Worm (Caenorhabditis elegans) whole organism, L4 larva: ENCODE data around the gene cdh-1.

Experiments
- D1046.2 ChIP-seq: fragments of 200-800 bp; sonication (Bioruptor generic); IDR thresholded peaks from 2 replicates; pipeline ENCODE4 v1.3.6; 2022; ENCODE audit warnings: missing genetic modification characterization, missing compliant biosample characterization
- F10B5.3 ChIP-seq: sonication (generic microtip); optimal IDR thresholded peaks from 2 replicates; lab custom pipeline; 2016; ENCODE audit warnings: mild to moderate bottlenecking, missing genetic modification characterization, missing compliant biosample characterization
- F26F4.8 ChIP-seq: fragments of 200-800 bp; sonication (Bioruptor generic); conservative IDR thresholded peaks from 2 replicates; pipeline ENCODE4 v1.3.6; 2022; ENCODE audit warnings: missing genetic modification characterization, missing compliant biosample characterization
- F44E2.7 ChIP-seq: fragments of 200-800 bp; sonication (Bioruptor generic); IDR thresholded peaks from 2 replicates; pipeline ENCODE4 v2.1.2; 2022; ENCODE audit warnings: missing genetic modification characterization, missing compliant biosample characterization
- arid-1 ChIP-seq: fragments of 200-800 bp; sonication (Bioruptor generic); conservative IDR thresholded peaks from 2 replicates; pipeline ENCODE4 v1.3.6; 2022; ENCODE audit warnings: missing genetic modification reagents, missing genetic modification characterization, missing compliant biosample characterization
- daf-12 ChIP-seq: fragments of 150-350 bp; optimal IDR thresholded peaks from 2 replicates; lab custom pipeline; 2014; ENCODE audit warnings: missing biosample characterization, missing genetic modification reagents, missing genetic modification characterization
- daf-8 ChIP-seq: fragments of 200-800 bp; sonication (Bioruptor generic); IDR thresholded peaks from 2 replicates; pipeline ENCODE4 v1.3.6; 2022; ENCODE audit warnings: missing genetic modification characterization, missing compliant biosample characterization
- dmd-8 ChIP-seq: fragments of 200-800 bp; sonication (Bioruptor generic); IDR thresholded peaks from 2 replicates; pipeline ENCODE4 v1.3.6; 2022; ENCODE audit warnings: missing genetic modification characterization, missing compliant biosample characterization
- dmd-9 ChIP-seq: fragments of 200-800 bp; sonication (Bioruptor generic); IDR thresholded peaks from 2 replicates; pipeline ENCODE4 v1.3.6; 2022; ENCODE audit warnings: missing genetic modification reagents, missing genetic modification characterization, missing compliant biosample characterization
- egl-43 ChIP-seq: fragments of 200-800 bp; sonication (Bioruptor generic); IDR thresholded peaks from 2 replicates; pipeline ENCODE4 v1.3.6; 2022; ENCODE audit warnings: missing genetic modification reagents, missing genetic modification characterization, missing compliant biosample characterization
- gei-8 ChIP-seq: fragments of 200-800 bp; sonication (Bioruptor generic); optimal IDR thresholded peaks from 2 replicates; lab custom pipeline; 2018; ENCODE audit warnings: mild to moderate bottlenecking, missing genetic modification characterization, missing compliant biosample characterization
- hlh-11 ChIP-seq: fragments of 200-800 bp; sonication (Bioruptor generic); optimal IDR thresholded peaks from 2 replicates; lab custom pipeline; 2018; ENCODE audit warnings: mild to moderate bottlenecking, missing genetic modification characterization, missing compliant biosample characterization
- hmg-1.1 ChIP-seq: fragments of 200-800 bp; sonication (Bioruptor generic); IDR thresholded peaks from 2 replicates; pipeline ENCODE4 v1.3.6; 2022; ENCODE audit warnings: missing genetic modification reagents, missing genetic modification characterization, missing compliant biosample characterization
- jun-1 ChIP-seq: fragments of 150-350 bp; optimal IDR thresholded peaks from 2 replicates; lab custom pipeline; 2014; ENCODE audit warnings: missing biosample characterization, missing genetic modification reagents, missing genetic modification characterization
- lim-7 ChIP-seq: fragments of 200-800 bp; sonication (Bioruptor generic); IDR thresholded peaks from 2 replicates; pipeline ENCODE4 v1.3.6; 2022; ENCODE audit warnings: missing genetic modification characterization, missing compliant biosample characterization
- lin-1 ChIP-seq: fragments of 200-800 bp; sonication (Bioruptor generic); IDR thresholded peaks from 2 replicates; pipeline ENCODE4 v1.3.6; 2022; ENCODE audit warnings: missing genetic modification reagents, missing genetic modification characterization, missing compliant biosample characterization
- lin-13 ChIP-seq: fragments of 150-350 bp; optimal IDR thresholded peaks from 2 replicates; lab custom pipeline; 2014; ENCODE audit warnings: missing biosample characterization, missing genetic modification reagents, missing genetic modification characterization
- lin-15B ChIP-seq: fragments of 150-350 bp; sonication (generic microtip); optimal IDR thresholded peaks from 3 replicates; lab custom pipeline; 2014; ENCODE audit warnings: missing biosample characterization, missing genetic modification characterization
- lin-29 ChIP-seq: fragments of 200-800 bp; sonication (Bioruptor generic); IDR thresholded peaks from 2 replicates; pipeline ENCODE4 v1.3.6; 2022; ENCODE audit warnings: missing genetic modification reagents, missing genetic modification characterization, missing compliant biosample characterization
- lin-38 ChIP-seq: fragments of 200-800 bp; sonication (Bioruptor generic); IDR thresholded peaks from 2 replicates; pipeline ENCODE4 v1.3.6; 2022; ENCODE audit warnings: missing genetic modification reagents, missing genetic modification characterization, missing compliant biosample characterization
- nhr-28 ChIP-seq: fragments of 150-350 bp; optimal IDR thresholded peaks from 2 replicates; lab custom pipeline; 2014; ENCODE audit warnings: missing biosample characterization, missing genetic modification characterization
- nhr-6 ChIP-seq: fragments of 150-350 bp; optimal IDR thresholded peaks from 2 replicates; lab custom pipeline; 2014; ENCODE audit warnings: missing biosample characterization, missing genetic modification characterization
- nhr-76 ChIP-seq: fragments of 150-350 bp; optimal IDR thresholded peaks from 2 replicates; lab custom pipeline; 2014; ENCODE audit warnings: missing biosample characterization, missing genetic modification characterization
- pha-4 ChIP-seq, 2 experiments: fragments of 150-350 bp in 1 of 2; fragments of 200-800 bp in 1 of 2; sonication (Bioruptor generic) in 1 of 2; IDR thresholded peaks in 1 of 2; optimal IDR thresholded peaks in 1 of 2; 2 replicates each; pipeline versions ENCODE4 v1.3.6 to Lab custom; 2014 to 2022; ENCODE audit warnings: missing genetic modification characterization in 2 of 2, missing genetic modification reagents in 2 of 2, missing biosample characterization in 1 of 2, missing compliant biosample characterization in 1 of 2
- pqm-1 ChIP-seq: sonication (generic microtip); optimal IDR thresholded peaks from 2 replicates; lab custom pipeline; 2017; ENCODE audit warnings: missing biosample characterization, missing genetic modification characterization
- rbr-2 ChIP-seq: sonication (generic microtip); optimal IDR thresholded peaks from 2 replicates; lab custom pipeline; 2016; ENCODE audit warnings: missing genotype, missing genetic modification characterization, missing compliant biosample characterization
- snpc-4 ChIP-seq: fragments of 150-350 bp; optimal IDR thresholded peaks from 2 replicates; lab custom pipeline; 2014; ENCODE audit warnings: missing biosample characterization, missing genetic modification characterization
- spr-3 ChIP-seq: fragments of 200-800 bp; sonication (Bioruptor generic); optimal IDR thresholded peaks from 2 replicates; lab custom pipeline; 2018; ENCODE audit warnings: mild to moderate bottlenecking, missing genetic modification characterization, missing compliant biosample characterization
- tra-1 ChIP-seq: fragments of 200-800 bp; sonication (Bioruptor generic); IDR thresholded peaks from 2 replicates; pipeline ENCODE4 v1.3.6; 2022; ENCODE audit warnings: missing genetic modification reagents, missing genetic modification characterization, missing compliant biosample characterization
- unc-130 ChIP-seq: sonication (generic microtip); optimal IDR thresholded peaks from 2 replicates; lab custom pipeline; 2016; ENCODE audit warnings: missing genetic modification reagents, missing genetic modification characterization, missing compliant biosample characterization
- unc-62 ChIP-seq, 3 experiments: fragments of 150-350 bp in 1 of 3; sonication (generic microtip); optimal IDR thresholded peaks in 2 of 3; peaks in 1 of 3; 1 replicate in 1 of 3; 2 replicates in 2 of 3; lab custom pipeline; 2014 to 2017; ENCODE audit warnings: missing biosample characterization in 3 of 3, missing genetic modification characterization in 3 of 3, missing genetic modification reagents in 3 of 3, missing genotype in 1 of 3
- zfp-2 ChIP-seq: sonication (generic microtip); optimal IDR thresholded peaks from 2 replicates; lab custom pipeline; 2016; ENCODE audit warnings: mild to moderate bottlenecking, missing genetic modification characterization, missing compliant biosample characterization
- ztf-11 ChIP-seq: fragments of 150-350 bp; optimal IDR thresholded peaks from 2 replicates; lab custom pipeline; 2014; ENCODE audit warnings: missing biosample characterization, missing genetic modification characterization

cdh-1 gene

ce11 chrIII:2970251-2970650, 59.5 kb downstream of the cdh-1 start:
- TF ChIP-seq unc-62 (GFP tag; optimal IDR thresholded peaks at IDR 0.05 in 1 of 2; lab: Kevin White, UChicago) (peak in 1 of 2 experiments; percentile 33), unc-62 (tag; optimal IDR thresholded peaks at IDR 0.05; lab: Kevin White, UChicago) (no peak), lin-38 (peak; percentile 32; the same call in 1 of the 2 replicates), daf-12 (no peak), lim-7 (GFP tag; lab: Robert Waterston, UW) (no peak), F44E2.7 (GFP tag; lab: Robert Waterston, UW) (no peak), pqm-1 (no peak)

- TF ChIP-seq unc-62 (GFP tag; optimal IDR thresholded peaks at IDR 0.05 in 1 of 2; lab: Kevin White, UChicago): peak in 1 of 2 experiments; percentile 88
- TF ChIP-seq unc-62 (tag; optimal IDR thresholded peaks at IDR 0.05; lab: Kevin White, UChicago): no peak
- no peak for TF ChIP-seq gei-8
- TF ChIP-seq, all 104 proteins: peak for 1
Measured at ce11 chrIII:2972977-2973376, 62.3 kb downstream of the cdh-1 start.

ce11 chrIII:2975689-2976088, 65.0 kb downstream of the cdh-1 start, which contains the start of gene Y55D5A.3:
Gene Y55D5A.3, minus strand, starts transcription at chrIII:2975789.
- TF ChIP-seq nhr-6 (tag; lab: Kevin White, UChicago) (no peak), daf-8 (GFP tag; lab: Robert Waterston, UW) (no peak), D1046.2 (GFP tag; lab: Robert Waterston, UW) (no peak)
- TF ChIP-seq, all 104 proteins: peak for 0

- TF ChIP-seq snpc-4: no peak
- TF ChIP-seq dmd-9 (GFP tag; lab: Robert Waterston, UW): no peak
- no peak for TF ChIP-seq zfp-2 (tag; lab: Kevin White, UChicago)
- TF ChIP-seq rbr-2 (tag; lab: Kevin White, UChicago): no peak
- TF ChIP-seq lin-1: no peak
- TF ChIP-seq ztf-11 (tag; lab: Kevin White, UChicago): no peak
- TF ChIP-seq hmg-1.1 (GFP tag; lab: Robert Waterston, UW): no peak
- no peak for TF ChIP-seq dmd-8 (GFP tag; lab: Robert Waterston, UW)
- no peak for TF ChIP-seq hlh-11 (tag; lab: Kevin White, UChicago)
- no peak for TF ChIP-seq lin-29 (GFP tag; lab: Robert Waterston, UW)
- TF ChIP-seq nhr-76: no peak
- no peak for TF ChIP-seq egl-43
- no peak for TF ChIP-seq daf-8 (GFP tag; lab: Robert Waterston, UW)
- TF ChIP-seq pqm-1: no peak
- TF ChIP-seq arid-1 (GFP tag; lab: Robert Waterston, UW): no peak
Measured at ce11 chrIII:2976176-2976575, 65.5 kb downstream of the cdh-1 start.

- TF ChIP-seq nhr-28 (tag; lab: Kevin White, UChicago) (peak; percentile 12), pqm-1 (no peak), F26F4.8 (GFP tag; lab: Robert Waterston, UW) (no peak), jun-1 (tag; lab: Kevin White, UChicago) (no peak), egl-43 (no peak), daf-12 (no peak), lin-13 (GFP tag; lab: Kevin White, UChicago) (no peak), zfp-2 (tag; lab: Kevin White, UChicago) (no peak), lim-7 (GFP tag; lab: Robert Waterston, UW) (no peak), tra-1 (GFP tag; lab: Robert Waterston, UW) (peak; percentile 87), rbr-2 (tag; lab: Kevin White, UChicago) (no peak), F10B5.3 (tag; lab: Kevin White, UChicago) (no peak), lin-15B (no peak), unc-130 (GFP tag; lab: Kevin White, UChicago) (no peak), spr-3 (GFP tag; lab: Kevin White, UChicago) (no peak), pha-4 (GFP tag; IDR thresholded peaks at IDR 0.05; lab: Robert Waterston, UW) (no peak), pha-4 (tag; optimal IDR thresholded peaks at IDR 0.05; lab: Kevin White, UChicago) (no peak)
- TF ChIP-seq, all 104 proteins: peak for 2
Measured at ce11 chrIII:2980927-2981326, 70.2 kb downstream of the cdh-1 start.
